Fruit fly (Drosophila melanogaster): ENCODE data around the gene TfIIA-L.

The TfIIA-L gene

DNA sequence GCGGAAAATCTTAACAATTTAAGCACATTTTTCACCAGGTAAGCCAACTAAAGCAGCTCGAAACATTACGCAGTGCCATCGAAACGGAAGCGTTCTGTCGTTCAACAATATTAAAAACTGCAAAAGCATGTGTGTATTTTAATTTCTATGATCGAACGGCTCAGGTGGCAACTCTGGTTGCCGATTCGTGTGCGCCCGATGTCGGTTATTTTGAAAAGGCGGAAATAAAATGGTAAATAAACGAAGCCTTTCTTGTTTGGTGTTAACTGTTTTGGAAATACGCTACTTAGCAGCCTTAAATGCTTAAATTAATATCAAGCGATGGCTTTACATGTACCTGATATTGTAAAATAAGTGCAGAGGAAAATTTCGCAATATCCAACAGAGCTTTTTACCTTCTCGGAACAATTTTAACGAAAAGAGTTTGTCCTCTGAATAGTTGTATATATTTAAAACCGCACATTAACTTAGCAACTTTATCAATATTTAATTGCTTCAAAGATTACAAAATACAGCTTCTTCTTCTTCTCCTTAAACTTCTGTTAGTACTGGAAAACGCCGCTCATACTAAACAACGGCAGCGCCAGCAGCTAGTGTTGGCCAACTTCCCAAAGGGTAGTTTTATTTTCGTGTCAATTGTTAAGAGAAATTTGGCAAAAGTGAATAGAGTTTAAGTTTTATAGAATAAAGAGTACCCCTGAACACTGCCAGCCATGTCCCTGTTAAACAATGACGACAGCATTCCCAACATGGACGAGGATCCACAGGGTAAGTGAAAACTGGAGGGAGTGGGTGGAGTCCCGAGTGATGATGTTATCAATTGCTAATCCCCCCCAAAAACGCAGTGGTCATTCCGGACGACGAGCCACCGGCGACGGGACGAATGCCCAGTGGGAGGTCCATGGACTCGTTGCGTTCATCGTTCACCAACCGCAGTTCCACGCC, 22.5 kb downstream of the TfIIA-L start, which contains the start of gene CG5934 (continued):
- TF ChIP-seq CG3838 (GFP tag; optimal IDR thresholded peaks at IDR 0.05) (no peak), CG30403 (GFP tag; optimal IDR thresholded peaks at IDR 0.05) (peak; percentile 41), gce (GFP tag; IDR thresholded peaks at IDR 0.05) (no peak), pan (optimal IDR thresholded peaks at IDR 0.05) (no peak), pan (GFP tag; optimal IDR thresholded peaks at IDR 0.05 in 1 of 2, IDR thresholded peaks at IDR 0.05 in 1 of 2) (peak in 1 of 2 experiments; percentile 26), p53 (GFP tag; optimal IDR thresholded peaks at IDR 0.05) (no peak), CG4707 (GFP tag; optimal IDR thresholded peaks at IDR 0.05) (no peak), CG6254 (GFP tag; optimal IDR thresholded peaks at IDR 0.05) (no peak), gcm2 (GFP tag; optimal IDR thresholded peaks at IDR 0.05) (no peak), tx (GFP tag; optimal IDR thresholded peaks at IDR 0.05) (peak; percentile 2), maf-S (GFP tag; optimal IDR thresholded peaks at IDR 0.05) (peak; percentile 35), Bgb (GFP tag; IDR thresholded peaks at IDR 0.05; ENCODE audit: partially characterized antibody) (no peak), sd (tag; optimal IDR thresholded peaks at IDR 0.05) (no peak), CG6689 (GFP tag; IDR thresholded peaks at IDR 0.05) (no peak), ind (GFP tag; optimal IDR thresholded peaks at IDR 0.05) (peak; percentile 42), HHEX (GFP tag; optimal IDR thresholded peaks at IDR 0.05) (no peak), chm (GFP tag; IDR thresholded peaks at IDR 0.05) (no peak), dan (GFP tag; IDR thresholded peaks at IDR 0.05) (no peak), CG15696 (tag; optimal IDR thresholded peaks at IDR 0.05) (no peak), CG12942 (GFP tag; optimal IDR thresholded peaks at IDR 0.05) (peak; percentile 31), toy (GFP tag; IDR thresholded peaks at IDR 0.05) (no peak), lbe (GFP tag; optimal IDR thresholded peaks at IDR 0.05) (no peak), Bdp1 (GFP tag; optimal IDR thresholded peaks at IDR 0.05) (no peak), hb (GFP tag; IDR thresholded peaks at IDR 0.05; ENCODE audit: partially characterized antibody) (no peak), grau (tag; optimal IDR thresholded peaks at IDR 0.05) (peak; percentile 10), nau (GFP tag; optimal IDR thresholded peaks at IDR 0.05) (no peak), NC2β (GFP tag; optimal IDR thresholded peaks at IDR 0.05) (peak; percentile 13), pzg (GFP tag; optimal IDR thresholded peaks at IDR 0.05) (peak; percentile 59), crp (GFP tag; optimal IDR thresholded peaks at IDR 0.05) (peak in 1 of 2 experiments; percentile 72), CG17912 (GFP tag; optimal IDR thresholded peaks at IDR 0.05) (peak; percentile 1), slbo (GFP tag; IDR thresholded peaks at IDR 0.05) (peak; percentile 75), phol (tag; optimal IDR thresholded peaks at IDR 0.05) (peak; percentile 24), org-1 (GFP tag; optimal IDR thresholded peaks at IDR 0.05) (no peak), ATbp (GFP tag; optimal IDR thresholded peaks at IDR 0.05) (no peak), Hmr (GFP tag; optimal IDR thresholded peaks at IDR 0.05) (peak; percentile 50), CG11085 (GFP tag; IDR thresholded peaks at IDR 0.05) (peak; percentile 14; the same call in 1 of the 2 replicates), CG6175 (GFP tag; IDR thresholded peaks at IDR 0.05) (no peak), CG14014 (GFP tag; IDR thresholded peaks at IDR 0.05) (no peak; the same call in 1 of the 2 replicates), CG9609 (GFP tag; optimal IDR thresholded peaks at IDR 0.05) (no peak), sima (GFP tag; optimal IDR thresholded peaks at IDR 0.05) (no peak), CG9437 (GFP tag; optimal IDR thresholded peaks at IDR 0.05) (no peak), Dek (tag; optimal IDR thresholded peaks at IDR 0.05) (peak; percentile 43), HmgZ (tag; optimal IDR thresholded peaks at IDR 0.05) (peak; percentile 27), CG10462 (GFP tag; optimal IDR thresholded peaks at IDR 0.05) (no peak), CG1647 (GFP tag; optimal IDR thresholded peaks at IDR 0.05) (peak; percentile 61), Dll (GFP tag; IDR thresholded peaks at IDR 0.05; ENCODE audit: partially characterized antibody) (no peak), gem (tag; optimal IDR thresholded peaks at IDR 0.05) (no peak), CG13624 (GFP tag; optimal IDR thresholded peaks at IDR 0.05) (peak; percentile 74), sr (GFP tag; IDR thresholded peaks at IDR 0.05) (no peak)

All from whole organism, embryonic.